Fruit fly (Drosophila melanogaster) whole organism: ENCODE data around the gene ncd.

Experiments
- CG8478 ChIP-seq: fragments of >200 bp; optimal IDR thresholded peaks from 2 replicates; lab custom pipeline; 2018; ENCODE audit warnings: inconsistent platforms
- Dll ChIP-seq: fragments of >200 bp; optimal IDR thresholded peaks from 2 replicates; lab custom pipeline; 2017
- EcR ChIP-seq, 2 experiments: fragments of >200 bp; optimal IDR thresholded peaks; 2 replicates each; lab custom pipeline; 2017; ENCODE audit warnings: missing biosample characterization in 2 of 2, missing genetic modification characterization in 2 of 2, missing genetic modification reagents in 2 of 2
- pan ChIP-seq: fragments of >200 bp; optimal IDR thresholded peaks from 2 replicates; lab custom pipeline; 2017
- psq ChIP-seq: fragments of >200 bp; optimal IDR thresholded peaks from 2 replicates; lab custom pipeline; 2017
- usp ChIP-seq: fragments of >200 bp; optimal IDR thresholded peaks from 2 replicates; lab custom pipeline; 2017; ENCODE audit warnings: missing biosample characterization, missing genetic modification characterization, mixed read lengths

ncd gene

DNA sequence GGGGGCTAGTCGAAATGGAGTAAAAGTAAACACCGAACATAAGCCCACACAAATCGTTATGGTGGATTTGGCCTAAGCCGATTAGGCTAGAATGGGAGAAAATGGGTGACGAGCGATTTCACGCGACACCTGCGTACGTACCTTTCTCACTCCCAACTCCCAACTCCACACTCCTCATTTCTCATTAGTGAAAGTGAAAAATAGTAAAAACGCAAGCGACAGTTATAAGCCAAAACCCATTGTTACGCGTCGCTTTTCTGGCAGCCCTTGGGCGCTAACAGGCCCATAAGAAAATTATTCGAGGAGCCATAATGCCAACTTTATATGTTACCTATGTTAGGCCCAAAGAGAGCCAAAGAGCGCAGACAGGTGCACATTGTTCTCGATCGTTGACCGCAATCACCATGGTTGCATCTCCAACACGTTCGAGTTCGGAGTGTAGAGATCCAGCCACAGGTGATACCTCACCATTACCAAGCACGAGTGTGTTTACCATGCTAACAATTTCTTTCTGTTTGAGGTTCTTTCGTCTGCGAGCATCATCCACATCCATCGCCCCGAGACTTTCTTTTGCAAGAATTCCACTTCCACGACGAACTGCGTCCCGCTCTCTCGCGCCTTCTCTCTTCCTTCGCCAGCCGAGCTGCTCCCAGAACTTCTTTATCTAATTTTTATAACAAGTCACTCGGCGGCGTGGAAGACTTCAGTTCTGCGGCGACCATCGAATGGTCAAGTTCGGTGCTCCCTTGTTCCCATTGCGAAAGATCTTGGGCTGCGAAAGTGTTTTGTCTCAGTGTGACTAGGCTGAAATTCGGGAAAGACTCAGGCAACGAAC, 11.7 kb upstream of the ncd start, which contains the start of gene neo:
Gene neo, plus strand, starts transcription at position 698 of the 835 bp plus-strand sequence.
- peak; percentile 16 for TF ChIP-seq Dll
- no peak for TF ChIP-seq pan (lab: Kevin White, UChicago)

dm6 chr3R:29817664-29818063, 10.7 kb upstream of the ncd start, which contains the start of gene CG7829:
Gene CG7829 (minus strand): TSS chr3R:29817764.
- no peak for TF ChIP-seq usp
- TF ChIP-seq pan (lab: Kevin White, UChicago): no peak
- no peak for TF ChIP-seq Dll
- no peak for TF ChIP-seq psq (lab: Kevin White, UChicago)
- no peak for TF ChIP-seq CG8478 (lab: Kevin White, UChicago)
- no peak for TF ChIP-seq EcR (GFP tag; optimal IDR thresholded peaks at IDR 0.05; lab: Kevin White, UChicago)

DNA sequence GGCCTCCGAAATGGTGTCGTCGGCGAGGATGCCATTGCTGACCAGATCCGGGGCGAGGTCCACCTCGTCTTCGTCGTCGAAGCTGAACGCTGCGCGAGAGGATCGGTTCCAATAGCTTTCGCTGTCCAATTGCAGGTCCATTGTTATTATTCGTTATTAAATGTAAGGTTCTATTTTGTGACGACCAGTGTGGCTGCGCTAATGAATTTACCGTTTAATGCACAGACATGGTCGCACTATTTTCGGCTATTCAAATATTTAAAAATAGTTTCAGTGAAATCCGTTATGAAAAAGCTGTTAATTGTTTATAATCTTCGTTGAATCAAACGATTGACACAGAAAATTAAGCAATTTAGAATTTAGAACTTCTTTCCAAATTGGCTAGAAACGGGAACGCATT, 9.3 kb upstream of the ncd start, which contains the start of gene Vps16B:
Gene Vps16B, minus strand, starts transcription at position 186 of the 400 bp plus-strand sequence.
- TF ChIP-seq psq (lab: Kevin White, UChicago) (no peak), pan (lab: Kevin White, UChicago) (no peak), Dll (no peak), CG8478 (lab: Kevin White, UChicago) (no peak), usp (no peak), EcR (GFP tag; optimal IDR thresholded peaks at IDR 0.05; lab: Kevin White, UChicago) (no peak)

- TF ChIP-seq CG8478 (lab: Kevin White, UChicago) (no peak), usp (no peak), Dll (no peak), EcR (GFP tag; optimal IDR thresholded peaks at IDR 0.05; lab: Kevin White, UChicago) (no peak), psq (lab: Kevin White, UChicago) (no peak), pan (lab: Kevin White, UChicago) (no peak)
Measured at dm6 chr3R:29802753-29803313, 4.1 kb downstream of the ncd start, which contains the start of the genes Etfb and CG7789. Gene Etfb (minus strand): TSS chr3R:29802945. Gene CG7789 (plus strand): TSS chr3R:29803196.

DNA sequence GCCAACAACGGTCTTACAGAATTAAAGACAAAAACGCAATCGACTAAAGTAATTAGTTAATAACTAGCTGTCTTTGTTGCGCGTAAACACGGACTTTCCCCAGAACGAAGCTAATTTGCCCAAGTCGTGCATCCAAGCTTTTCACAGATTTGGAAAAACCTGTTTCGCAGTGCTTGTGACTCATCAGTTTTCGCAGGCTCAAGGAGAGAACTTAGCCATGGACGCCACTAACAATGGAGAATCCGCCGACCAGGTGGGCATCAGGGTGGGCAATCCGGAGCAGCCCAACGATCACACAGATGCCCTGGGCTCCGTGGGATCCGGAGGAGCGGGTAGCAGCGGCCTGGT, 7.3 kb downstream of the ncd start:
- TF ChIP-seq Dll: no peak
- TF ChIP-seq psq (lab: Kevin White, UChicago): no peak
- TF ChIP-seq pan (lab: Kevin White, UChicago): no peak
- no peak for TF ChIP-seq EcR (GFP tag; optimal IDR thresholded peaks at IDR 0.05; lab: Kevin White, UChicago)
- TF ChIP-seq usp: no peak
- TF ChIP-seq CG8478 (lab: Kevin White, UChicago): no peak

DNA sequence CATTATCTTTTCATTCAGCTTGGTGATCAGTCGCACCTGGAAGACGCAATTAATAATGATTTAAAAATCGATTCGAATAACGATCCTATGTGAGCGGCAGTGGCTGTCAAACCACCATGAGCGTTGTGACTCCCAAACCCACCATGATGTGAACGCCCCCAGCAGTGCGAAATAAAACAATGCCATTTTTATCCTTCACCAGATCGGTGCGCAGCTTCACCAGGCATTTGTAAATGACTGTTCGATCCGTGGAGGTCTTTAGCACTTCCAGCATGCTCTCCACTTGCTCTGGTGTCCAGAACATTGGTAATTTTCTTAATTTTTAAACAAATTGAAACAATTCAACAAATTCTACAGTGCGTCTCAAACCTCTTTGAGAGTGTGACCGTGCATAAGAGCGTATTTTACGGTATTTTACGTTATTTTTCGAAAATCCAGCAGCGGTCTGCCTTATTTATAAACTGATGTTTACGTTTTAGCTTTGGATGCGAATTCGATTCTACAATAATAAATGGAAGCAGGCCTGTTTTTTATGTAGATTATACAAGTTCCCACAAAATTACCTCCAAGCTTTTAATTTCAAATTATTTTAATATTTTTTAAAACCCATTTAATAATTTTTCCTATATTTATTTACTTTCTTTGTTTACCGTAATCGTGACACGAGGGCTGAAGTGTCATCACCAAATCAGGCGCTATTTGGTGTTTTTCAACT, 7.8 kb downstream of the ncd start, which contains the start of the genes Rnb and Drice:
Gene Rnb, minus strand, starts transcription at position 389 of the 715 bp plus-strand sequence.
Gene Drice, plus strand, starts transcription at position 693 of the 715 bp plus-strand sequence.
- TF ChIP-seq usp (no peak), Dll (no peak), pan (lab: Kevin White, UChicago) (no peak), CG8478 (lab: Kevin White, UChicago) (no peak)

DNA sequence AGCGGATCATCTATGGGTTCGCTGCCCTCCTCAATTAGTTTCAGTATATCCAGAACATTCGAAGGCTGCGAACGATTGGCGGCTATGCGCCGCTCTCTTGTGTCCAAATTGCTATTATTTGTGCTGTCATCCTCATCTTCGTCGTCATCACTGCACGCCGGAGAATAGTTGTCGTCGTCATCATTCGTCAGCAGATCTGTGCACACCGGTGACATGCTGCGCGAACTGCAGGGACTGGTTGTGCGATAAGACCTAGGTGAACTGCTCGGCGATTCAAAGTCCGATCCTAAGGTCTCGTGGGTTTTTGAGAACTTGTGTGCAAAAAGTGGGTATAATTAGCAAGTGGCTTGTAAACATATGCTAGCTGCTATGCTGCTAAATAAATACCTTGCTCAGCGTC, 9.7 kb downstream of the ncd start:
- TF ChIP-seq EcR (GFP tag; optimal IDR thresholded peaks at IDR 0.05; lab: Kevin White, UChicago) (no peak), CG8478 (lab: Kevin White, UChicago) (no peak), usp (no peak)

DNA sequence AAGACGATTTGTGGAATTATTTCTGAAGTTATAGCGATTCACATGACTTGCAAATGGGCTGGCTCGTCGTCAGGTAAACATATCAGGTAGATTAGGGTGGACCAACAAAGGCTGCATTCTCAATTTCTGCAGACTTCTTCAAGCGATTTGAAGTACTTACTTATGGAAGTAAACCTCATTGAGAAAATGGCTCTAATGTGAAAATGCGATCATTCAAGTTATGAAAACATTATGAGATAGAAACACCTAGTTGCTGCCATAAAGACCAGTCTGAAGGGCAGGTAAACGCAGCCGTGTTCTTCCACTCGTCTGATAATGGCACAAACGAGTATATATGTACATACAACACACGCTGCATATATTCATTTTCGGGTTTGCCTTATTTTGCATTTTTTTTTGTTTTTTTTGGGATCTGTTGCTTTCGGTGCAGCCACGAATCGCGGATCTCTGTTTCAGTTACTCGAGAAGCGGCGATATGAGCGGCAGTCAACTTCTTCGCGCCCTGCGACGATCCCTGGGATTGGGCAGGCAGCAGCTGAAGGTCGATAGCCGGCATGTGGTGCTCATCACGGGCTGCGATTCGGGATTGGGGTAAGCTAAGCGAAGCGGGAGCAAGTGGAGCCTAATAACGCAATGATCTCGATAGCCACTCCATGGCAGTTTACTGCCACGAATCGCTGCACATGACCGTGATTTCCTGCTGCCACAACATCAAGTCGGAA, 12.6 kb downstream of the ncd start, which contains the start of gene sro:
Gene sro, plus strand, starts transcription at position 437 of the 722 bp plus-strand sequence.
- TF ChIP-seq usp: no peak
- no peak for TF ChIP-seq pan (lab: Kevin White, UChicago)
- no peak for TF ChIP-seq CG8478 (lab: Kevin White, UChicago)
- no peak for TF ChIP-seq Dll
- TF ChIP-seq EcR (GFP tag; optimal IDR thresholded peaks at IDR 0.05; lab: Kevin White, UChicago): no peak

DNA sequence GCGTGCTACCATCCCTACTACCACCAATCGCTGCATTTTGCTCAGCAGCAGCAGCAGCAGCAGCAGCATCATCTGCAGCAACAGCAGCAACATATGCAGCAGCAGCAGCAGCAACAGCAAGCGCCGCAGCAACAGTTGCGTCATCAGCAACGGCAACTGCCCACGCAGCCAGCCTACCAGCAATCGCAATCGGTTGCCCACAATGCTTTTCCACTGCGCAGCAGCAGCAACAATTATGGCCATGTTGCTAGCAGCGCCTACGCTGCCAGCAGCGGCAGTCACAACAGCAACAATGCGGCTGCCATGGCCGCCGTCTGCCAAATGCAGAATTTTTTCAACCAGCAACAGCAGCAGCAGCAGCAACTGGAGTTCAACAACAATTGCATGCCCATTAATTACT, 16.7 kb downstream of the ncd start:
- no peak for TF ChIP-seq pan (lab: Kevin White, UChicago)
- TF ChIP-seq CG8478 (lab: Kevin White, UChicago): no peak
- no peak for TF ChIP-seq Dll
- TF ChIP-seq EcR (GFP tag; optimal IDR thresholded peaks at IDR 0.05; lab: Kevin White, UChicago): no peak
- no peak for TF ChIP-seq usp
- no peak for TF ChIP-seq psq (lab: Kevin White, UChicago)

- TF ChIP-seq CG8478 (lab: Kevin White, UChicago) (no peak), usp (no peak), Dll (no peak), pan (lab: Kevin White, UChicago) (no peak), EcR (GFP tag; optimal IDR thresholded peaks at IDR 0.05; lab: Kevin White, UChicago) (no peak), psq (lab: Kevin White, UChicago) (no peak)
Measured at dm6 chr3R:29787891-29788549, 18.9 kb downstream of the ncd start.
